Fruit fly (Drosophila melanogaster) whole organism, wandering third instar larva: Measurements from ENCODE around the gene Pp1alpha-96A.

Source experiments
- CG32264 ChIP-seq: fragments of 200-800 bp; sonication (Bioruptor generic); optimal IDR thresholded peaks from 2 replicates; lab custom pipeline; 2016; ENCODE audit warnings: missing biosample characterization, missing genetic modification characterization
- CG9705 ChIP-seq: fragments of 200-800 bp; sonication (Bioruptor generic); optimal IDR thresholded peaks from 2 replicates; lab custom pipeline; 2018; ENCODE audit warnings: missing biosample characterization, mild to moderate bottlenecking, missing genetic modification characterization
- CrebA ChIP-seq: fragments of 200-800 bp; sonication (Bioruptor generic); optimal IDR thresholded peaks from 2 replicates; lab custom pipeline; 2016; ENCODE audit warnings: missing biosample characterization, mild to moderate bottlenecking, missing genetic modification characterization, borderline replicate concordance
- Dif ChIP-seq: fragments of 200-275, 200-300 bp; sonication (Bioruptor generic); optimal IDR thresholded peaks from 2 replicates; lab custom pipeline; 2018; ENCODE audit warnings: missing biosample characterization, missing genetic modification characterization; ENCODE audit not compliant: partially characterized antibody
- GATAd ChIP-seq: sonication (Bioruptor generic); optimal IDR thresholded peaks from 2 replicates; lab custom pipeline; 2016; ENCODE audit warnings: missing biosample characterization, missing genetic modification characterization
- HLH106 ChIP-seq: fragments of 200-800 bp; optimal IDR thresholded peaks from 3 replicates; lab custom pipeline; 2019; ENCODE audit warnings: missing biosample characterization, mild to moderate bottlenecking, missing genetic modification characterization, moderate library complexity
- Hnf4 ChIP-seq: fragments of 200-800 bp; sonication (Bioruptor generic); optimal IDR thresholded peaks from 2 replicates; lab custom pipeline; 2016; ENCODE audit warnings: missing biosample characterization, mild to moderate bottlenecking, missing genetic modification characterization
- Hr78 ChIP-seq: fragments of >200 bp; optimal IDR thresholded peaks from 2 replicates; lab custom pipeline; 2017; ENCODE audit warnings: missing biosample characterization, missing genetic modification characterization
- Hr83 ChIP-seq: fragments of 200-300 bp; sonication (Bioruptor generic); optimal IDR thresholded peaks from 2 replicates; lab custom pipeline; 2016; ENCODE audit warnings: missing biosample characterization, mild to moderate bottlenecking, missing genetic modification characterization, moderate library complexity; ENCODE audit not compliant: poor library complexity, severe bottlenecking
- Jra ChIP-seq: sonication (Bioruptor generic); optimal IDR thresholded peaks from 2 replicates; lab custom pipeline; 2016; ENCODE audit warnings: missing biosample characterization, missing genetic modification characterization
- Mio ChIP-seq: sonication (Bioruptor generic); optimal IDR thresholded peaks from 2 replicates; lab custom pipeline; 2016; ENCODE audit warnings: missing biosample characterization, missing genetic modification characterization
- Myc ChIP-seq: fragments of >200 bp; optimal IDR thresholded peaks from 2 replicates; lab custom pipeline; 2017
- N ChIP-seq: fragments of >200 bp; optimal IDR thresholded peaks from 2 replicates; lab custom pipeline; 2018; ENCODE audit warnings: missing biosample characterization, missing external identifiers, missing genetic modification characterization
- OdsH ChIP-seq: fragments of 200-800 bp; sonication (Bioruptor generic); optimal IDR thresholded peaks from 2 replicates; lab custom pipeline; 2016; ENCODE audit warnings: missing biosample characterization, mild to moderate bottlenecking, missing genetic modification characterization
- Rel ChIP-seq, 2 experiments: fragments of 200-800 bp; sonication (Bioruptor generic) in 1 of 2; optimal IDR thresholded peaks; 2 replicates in 1 of 2; 3 replicates in 1 of 2; lab custom pipeline; 2016 to 2019; ENCODE audit warnings: mild to moderate bottlenecking in 2 of 2, missing biosample characterization in 2 of 2, missing genetic modification characterization in 2 of 2, moderate library complexity in 1 of 2
- Sp1 ChIP-seq: fragments of 200-800 bp; sonication (Bioruptor generic); optimal IDR thresholded peaks from 3 replicates; lab custom pipeline; 2019; ENCODE audit warnings: missing biosample characterization, mild to moderate bottlenecking, missing genetic modification characterization, moderate library complexity
- Vsx2 ChIP-seq: fragments of 200-300, 225-300 bp; sonication (Bioruptor generic); optimal IDR thresholded peaks from 2 replicates; lab custom pipeline; 2018; ENCODE audit warnings: missing biosample characterization, missing genetic modification characterization; ENCODE audit not compliant: partially characterized antibody
- brk ChIP-seq: fragments of 200-800 bp; sonication (Bioruptor generic); optimal IDR thresholded peaks from 2 replicates; lab custom pipeline; 2016; ENCODE audit warnings: missing biosample characterization, mild to moderate bottlenecking, missing genetic modification characterization
- dl ChIP-seq, 2 experiments: fragments of 175-275, 200-275 bp in 1 of 2; fragments of 200-275 bp in 1 of 2; sonication (Bioruptor generic); optimal IDR thresholded peaks; lab custom pipeline; 2018; ENCODE audit warnings: mild to moderate bottlenecking in 2 of 2, missing biosample characterization in 2 of 2, missing genetic modification characterization in 2 of 2, moderate library complexity in 2 of 2; ENCODE audit not compliant: partially characterized antibody in 2 of 2, insufficient read depth in 1 of 2
- dmrt93B ChIP-seq: fragments of 200-800 bp; sonication (Bioruptor generic); optimal IDR thresholded peaks from 2 replicates; lab custom pipeline; 2018; ENCODE audit warnings: missing biosample characterization, mild to moderate bottlenecking, missing genetic modification characterization
- ey ChIP-seq: fragments of 200-800 bp; sonication (Bioruptor generic); optimal IDR thresholded peaks from 2 replicates; lab custom pipeline; 2016; ENCODE audit warnings: missing biosample characterization, missing genetic modification characterization
- foxo ChIP-seq, 2 experiments: fragments of 200-800 bp; sonication (Bioruptor generic); optimal IDR thresholded peaks; 2 replicates in 1 of 2; 3 replicates in 1 of 2; lab custom pipeline; 2016 to 2017; ENCODE audit warnings: missing biosample characterization in 2 of 2, missing genetic modification characterization in 2 of 2
- fru ChIP-seq: fragments of 200-800 bp; sonication (Bioruptor generic); optimal IDR thresholded peaks from 3 replicates; lab custom pipeline; 2016; ENCODE audit warnings: missing biosample characterization, mild to moderate bottlenecking, missing genetic modification characterization
- lola ChIP-seq: fragments of >200 bp; optimal IDR thresholded peaks from 2 replicates; lab custom pipeline; 2017; ENCODE audit warnings: missing biosample characterization, missing genetic modification characterization
- pan ChIP-seq: fragments of >200 bp; optimal IDR thresholded peaks from 2 replicates; lab custom pipeline; 2017
- psq ChIP-seq: fragments of 200-800 bp; sonication (Bioruptor generic); optimal IDR thresholded peaks from 3 replicates; lab custom pipeline; 2017; ENCODE audit warnings: missing biosample characterization, mild to moderate bottlenecking, missing genetic modification characterization, moderate library complexity
- rgr ChIP-seq: fragments of 200-800 bp; sonication (Bioruptor generic); optimal IDR thresholded peaks from 3 replicates; lab custom pipeline; 2016; ENCODE audit warnings: missing biosample characterization, mild to moderate bottlenecking, missing genetic modification characterization
- sage ChIP-seq: fragments of 200-800 bp; sonication (Bioruptor generic); optimal IDR thresholded peaks from 2 replicates; lab custom pipeline; 2016; ENCODE audit warnings: missing biosample characterization, mild to moderate bottlenecking, missing genetic modification characterization
- sv ChIP-seq: fragments of 200-800 bp; sonication (Bioruptor generic); optimal IDR thresholded peaks from 3 replicates; lab custom pipeline; 2016; ENCODE audit warnings: missing biosample characterization, missing genetic modification characterization
- tai ChIP-seq: sonication (Bioruptor generic); optimal IDR thresholded peaks from 2 replicates; lab custom pipeline; 2016; ENCODE audit warnings: missing biosample characterization, missing genetic modification characterization
- usp ChIP-seq: fragments of >200 bp; optimal IDR thresholded peaks from 2 replicates; lab custom pipeline; 2017; ENCODE audit warnings: missing biosample characterization, missing genetic modification characterization
- woc ChIP-seq: sonication (Bioruptor generic); optimal IDR thresholded peaks from 2 replicates; lab custom pipeline; 2016; ENCODE audit warnings: missing biosample characterization, mild to moderate bottlenecking, missing genetic modification characterization

Pp1alpha-96A gene

DNA sequence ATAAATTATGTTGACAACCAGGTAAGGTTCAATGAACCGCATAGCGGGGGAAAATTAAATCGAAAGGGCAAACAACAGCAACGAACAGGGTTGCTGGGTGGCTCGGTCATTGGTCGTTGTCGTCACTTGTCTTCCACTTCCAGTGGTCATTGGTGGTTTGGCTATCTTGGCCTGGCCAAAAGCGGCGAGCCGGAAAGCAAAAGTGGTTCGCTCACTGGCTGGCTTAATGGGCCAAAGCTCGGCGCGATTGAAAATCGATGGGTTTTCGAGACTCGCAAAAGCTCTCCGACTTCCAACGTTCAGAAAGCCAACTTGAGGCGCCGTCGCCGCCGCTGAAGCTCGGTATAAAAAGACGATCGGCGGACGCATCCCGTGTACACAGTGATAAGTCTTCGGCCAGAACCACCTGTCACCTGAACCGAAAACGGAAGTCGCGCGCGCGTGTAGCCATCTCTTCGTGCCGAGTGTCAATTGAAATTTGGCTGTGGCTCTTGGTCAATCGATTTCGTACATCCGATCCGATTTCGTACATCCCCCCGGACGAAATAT is 6.4 kb downstream of the Pp1alpha-96A start, which contains the start of gene Jhbp12:
Jhbp12 (plus strand) TSS at position 369 of the 549 bp plus-strand sequence.
- TF ChIP-seq Myc (lab: Kevin White, UChicago) (no peak), woc (no peak), CrebA (GFP tag; lab: Kevin White, UChicago) (no peak), rgr (GFP tag; lab: Kevin White, UChicago) (no peak), Rel (GFP tag; optimal IDR thresholded peaks at IDR 0.05; lab: Kevin White, UChicago) (no peak), Rel (tag; optimal IDR thresholded peaks at IDR 0.05; lab: Kevin White, UChicago) (no peak), pan (lab: Kevin White, UChicago) (no peak), ey (no peak), sage (GFP tag; lab: Kevin White, UChicago) (no peak), Dif (no peak), Jra (no peak), Hr78 (GFP tag; lab: Kevin White, UChicago) (no peak), foxo (GFP tag; optimal IDR thresholded peaks at IDR 0.05; lab: Kevin White, UChicago) (no peak), dmrt93B (GFP tag; lab: Kevin White, UChicago) (no peak), fru (GFP tag; lab: Kevin White, UChicago) (no peak), Vsx2 (no peak), tai (GFP tag; lab: Kevin White, UChicago) (no peak), Sp1 (GFP tag; lab: Kevin White, UChicago) (no peak), sv (GFP tag; lab: Kevin White, UChicago) (no peak), Hr83 (GFP tag; lab: Kevin White, UChicago) (no peak)

dm6 chr3R:24525983-24526661 is 8.1 kb downstream of the Pp1alpha-96A start:
- TF ChIP-seq pan (lab: Kevin White, UChicago) (no peak), tai (GFP tag; lab: Kevin White, UChicago) (no peak), Dif (no peak), usp (GFP tag; lab: Kevin White, UChicago) (no peak), HLH106 (tag; lab: Kevin White, UChicago) (no peak), sage (GFP tag; lab: Kevin White, UChicago) (no peak)
- TF ChIP-seq, all 38 proteins: peak for 0

dm6 chr3R:24527845-24528244 is 9.8 kb downstream of the Pp1alpha-96A start, which contains the start of gene CG6607:
Gene CG6607 (plus strand): TSS chr3R:24528047.
- no peak for TF ChIP-seq lola
- TF ChIP-seq ey, result no peak
- no peak for TF ChIP-seq Hr83 (GFP tag; lab: Kevin White, UChicago)
- no peak for TF ChIP-seq foxo (GFP tag; optimal IDR thresholded peaks at IDR 0.05; lab: Kevin White, UChicago)
- no peak for TF ChIP-seq tai (GFP tag; lab: Kevin White, UChicago)
- no peak for TF ChIP-seq Vsx2
- TF ChIP-seq sv (GFP tag; lab: Kevin White, UChicago), result no peak
- TF ChIP-seq OdsH, result no peak
- no peak for TF ChIP-seq HLH106 (tag; lab: Kevin White, UChicago)
- TF ChIP-seq N (GFP tag; lab: Kevin White, UChicago), result no peak
- no peak for TF ChIP-seq Hnf4 (GFP tag; lab: Kevin White, UChicago)
- no peak for TF ChIP-seq CG32264 (GFP tag; lab: Kevin White, UChicago)
- TF ChIP-seq woc, result no peak
- TF ChIP-seq psq, result no peak
- no peak for TF ChIP-seq rgr (GFP tag; lab: Kevin White, UChicago)
- no peak for TF ChIP-seq sage (GFP tag; lab: Kevin White, UChicago)
- no peak for TF ChIP-seq Jra
- TF ChIP-seq brk (GFP tag; lab: Kevin White, UChicago), result no peak
- no peak for TF ChIP-seq Rel (GFP tag; optimal IDR thresholded peaks at IDR 0.05; lab: Kevin White, UChicago)
- TF ChIP-seq Rel (tag; optimal IDR thresholded peaks at IDR 0.05; lab: Kevin White, UChicago), result no peak
- no peak for TF ChIP-seq GATAd (GFP tag; lab: Kevin White, UChicago)

- TF ChIP-seq sage (GFP tag; lab: Kevin White, UChicago) (no peak), fru (GFP tag; lab: Kevin White, UChicago) (no peak), tai (GFP tag; lab: Kevin White, UChicago) (no peak), Hr78 (GFP tag; lab: Kevin White, UChicago) (no peak), Mio (GFP tag; lab: Kevin White, UChicago) (no peak), Jra (no peak), N (GFP tag; lab: Kevin White, UChicago) (no peak), Hnf4 (GFP tag; lab: Kevin White, UChicago) (no peak), CG32264 (GFP tag; lab: Kevin White, UChicago) (no peak), rgr (GFP tag; lab: Kevin White, UChicago) (no peak), dmrt93B (GFP tag; lab: Kevin White, UChicago) (no peak), CG9705 (no peak), dl (GFP tag; optimal IDR thresholded peaks at IDR 0.05; lab: Kevin White, UChicago; ENCODE audit: insufficient read depth in 1 of 2, partially characterized antibody in 2 of 2) (no peak), HLH106 (tag; lab: Kevin White, UChicago) (no peak), psq (no peak), Vsx2 (no peak), GATAd (GFP tag; lab: Kevin White, UChicago) (no peak), Sp1 (GFP tag; lab: Kevin White, UChicago) (no peak)
Observed at dm6 chr3R:24530328-24530727, 12.3 kb downstream of the Pp1alpha-96A start, which contains the start of the genes CG13623 and ana1. Gene CG13623 (minus strand): TSS chr3R:24530558. Gene ana1 (plus strand): TSS chr3R:24530576.
